Fruit fly (Drosophila melanogaster): ENCODE results near the gene Shaw.

Shaw gene

DNA sequence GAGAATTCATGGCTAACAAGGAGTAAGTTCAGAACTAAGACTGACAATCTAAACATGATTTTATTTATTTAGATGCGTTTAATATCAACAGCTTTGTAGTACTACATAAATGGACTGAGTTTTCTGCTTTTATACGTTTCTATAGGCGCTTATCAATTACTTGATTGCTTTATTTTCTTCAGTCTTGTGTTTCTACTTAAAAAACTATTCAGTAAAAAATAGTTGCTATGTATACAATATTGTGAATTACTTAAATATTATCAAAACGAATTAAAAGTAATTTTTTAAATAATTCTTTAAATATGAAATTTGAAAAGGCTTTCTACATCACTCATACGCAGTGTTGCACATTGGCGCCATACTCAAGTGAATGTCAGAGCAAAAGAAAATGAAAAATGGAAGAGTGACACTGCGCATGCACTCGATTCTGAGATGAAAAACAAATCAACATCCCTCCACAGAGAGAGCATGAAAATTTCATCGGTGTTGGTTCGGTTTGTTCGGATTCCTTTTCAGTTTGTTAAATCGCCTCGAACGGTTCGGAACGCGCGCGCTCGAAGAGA lies at the start of gene Shaw, which contains the start of gene lectin-24A:
Gene Shaw (plus strand): TSS at position 513 of the 563 bp plus-strand sequence.
Gene lectin-24A (minus strand): TSS at position 101 of the 563 bp plus-strand sequence.
- TF ChIP-seq CG14711 (tag; optimal IDR thresholded peaks at IDR 0.05) (no peak), CG5204 (GFP tag; optimal IDR thresholded peaks at IDR 0.05) (no peak), Clk (GFP tag; optimal IDR thresholded peaks at IDR 0.05) (no peak), ovo (GFP tag; optimal IDR thresholded peaks at IDR 0.05) (no peak), tj (GFP tag; optimal IDR thresholded peaks at IDR 0.05) (no peak), CG33017 (tag; optimal IDR thresholded peaks at IDR 0.05) (no peak), CG12768 (GFP tag; optimal IDR thresholded peaks at IDR 0.05) (no peak), CG7101 (tag; optimal IDR thresholded peaks at IDR 0.05) (no peak), bab1 (GFP tag; optimal IDR thresholded peaks at IDR 0.05) (no peak), kay (GFP tag; ENCODE audit: borderline replicate concordance) (no peak), toe (GFP tag; optimal IDR thresholded peaks at IDR 0.05) (no peak)

DNA sequence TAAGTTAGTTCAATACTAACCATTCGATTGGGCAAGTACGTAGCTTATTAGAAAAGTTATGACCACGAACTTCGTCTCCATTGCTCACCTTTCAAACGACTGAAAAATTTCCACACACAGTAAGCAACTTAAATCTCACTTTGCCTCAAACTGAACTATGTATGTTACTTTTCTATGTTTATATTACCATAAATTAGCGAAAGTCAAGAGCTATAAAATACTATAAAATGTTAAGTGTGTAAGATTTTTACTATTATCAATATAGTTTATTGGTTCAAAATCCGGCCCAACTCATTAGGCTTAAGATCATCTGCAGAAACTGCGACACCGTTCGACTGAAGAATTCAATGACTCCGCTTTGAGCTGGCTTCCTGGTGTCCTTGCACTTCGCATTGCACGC lies 49.5 kb upstream of the Shaw start, which contains the start of gene Sfp24Ba:
Gene Sfp24Ba (minus strand): TSS at position 101 of the 400 bp plus-strand sequence.
- TF ChIP-seq cnc (optimal IDR thresholded peaks at IDR 0.05) (no peak), CG7101 (tag; optimal IDR thresholded peaks at IDR 0.05) (no peak), bab1 (GFP tag; optimal IDR thresholded peaks at IDR 0.05) (no peak), CG12768 (GFP tag; optimal IDR thresholded peaks at IDR 0.05) (no peak), tj (GFP tag; optimal IDR thresholded peaks at IDR 0.05) (no peak), pad (GFP tag; optimal IDR thresholded peaks at IDR 0.05) (no peak), Clk (GFP tag; optimal IDR thresholded peaks at IDR 0.05) (no peak), CG11617 (GFP tag; optimal IDR thresholded peaks at IDR 0.05) (no peak), Mnt (GFP tag; optimal IDR thresholded peaks at IDR 0.05) (no peak), CG7045 (GFP tag; optimal IDR thresholded peaks at IDR 0.05) (no peak), CG5204 (GFP tag; optimal IDR thresholded peaks at IDR 0.05) (no peak), CG1620 (GFP tag; optimal IDR thresholded peaks at IDR 0.05) (no peak), Crg-1 (GFP tag; optimal IDR thresholded peaks at IDR 0.05) (no peak), CG33017 (tag; optimal IDR thresholded peaks at IDR 0.05) (no peak), ovo (GFP tag; optimal IDR thresholded peaks at IDR 0.05) (no peak), Hr96 (GFP tag; optimal IDR thresholded peaks at IDR 0.05) (no peak), CG14711 (tag; optimal IDR thresholded peaks at IDR 0.05) (no peak), cic (GFP tag; optimal IDR thresholded peaks at IDR 0.05) (no peak), toe (GFP tag; optimal IDR thresholded peaks at IDR 0.05) (no peak)

- TF ChIP-seq bab1 (GFP tag; optimal IDR thresholded peaks at IDR 0.05) = no peak
- TF ChIP-seq toe (GFP tag; optimal IDR thresholded peaks at IDR 0.05) = no peak
- TF ChIP-seq pad (GFP tag; optimal IDR thresholded peaks at IDR 0.05) = no peak
- no peak for TF ChIP-seq cnc (optimal IDR thresholded peaks at IDR 0.05)
- no peak for TF ChIP-seq Mnt (GFP tag; optimal IDR thresholded peaks at IDR 0.05)
- no peak for TF ChIP-seq CG5204 (GFP tag; optimal IDR thresholded peaks at IDR 0.05)
- no peak for TF ChIP-seq CG14711 (tag; optimal IDR thresholded peaks at IDR 0.05)
- TF ChIP-seq CG11617 (GFP tag; optimal IDR thresholded peaks at IDR 0.05) = no peak
Measured at dm6 chr2L:3669034-3669433, 49.0 kb upstream of the Shaw start, which contains the start of gene Sfp24Bd. TSS of gene Sfp24Bd (minus strand) at chr2L:3669134.

- TF ChIP-seq CG5204 (GFP tag; optimal IDR thresholded peaks at IDR 0.05) = no peak
Measured at dm6 chr2L:3669675-3670074, 48.3 kb upstream of the Shaw start, which contains the start of gene Sfp24Bb. TSS of gene Sfp24Bb (minus strand) at chr2L:3669775.

DNA sequence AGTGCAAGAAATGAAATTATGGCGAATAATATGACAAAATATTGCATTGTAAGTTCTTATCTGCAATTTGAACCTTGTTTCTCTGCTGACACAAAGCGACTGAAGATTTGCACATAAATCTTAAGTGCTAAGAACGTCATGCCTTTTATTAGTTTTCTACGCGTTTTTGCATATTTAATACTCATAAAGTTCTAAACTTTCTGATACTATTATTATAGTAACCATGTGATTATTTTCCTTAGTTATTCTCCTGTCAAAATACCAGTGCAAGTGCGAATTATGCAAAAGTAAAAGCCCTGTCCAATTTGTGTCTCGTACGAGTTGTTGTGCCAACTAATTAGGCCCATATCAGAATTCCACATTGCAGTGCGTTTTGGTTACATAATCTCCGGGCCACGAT lies 47.5 kb upstream of the Shaw start, which contains the start of gene Sfp24Bc:
Gene Sfp24Bc (minus strand): TSS at position 101 of the 400 bp plus-strand sequence.
- TF ChIP-seq cnc (optimal IDR thresholded peaks at IDR 0.05) (no peak), Hr96 (GFP tag; optimal IDR thresholded peaks at IDR 0.05) (no peak), CG1620 (GFP tag; optimal IDR thresholded peaks at IDR 0.05) (no peak), kay (GFP tag; ENCODE audit: borderline replicate concordance) (no peak)

- TF ChIP-seq CG11617 (GFP tag; optimal IDR thresholded peaks at IDR 0.05) (no peak), tj (GFP tag; optimal IDR thresholded peaks at IDR 0.05) (no peak), CG7101 (tag; optimal IDR thresholded peaks at IDR 0.05) (no peak), CG12768 (GFP tag; optimal IDR thresholded peaks at IDR 0.05) (no peak)
Measured at dm6 chr2L:3675770-3676169, 42.2 kb upstream of the Shaw start.

dm6 chr2L:3681338-3681737 lies 36.6 kb upstream of the Shaw start:
- TF ChIP-seq CG1620 (GFP tag; optimal IDR thresholded peaks at IDR 0.05) = no peak
- TF ChIP-seq Hr96 (GFP tag; optimal IDR thresholded peaks at IDR 0.05) = no peak
- TF ChIP-seq cnc (optimal IDR thresholded peaks at IDR 0.05) = no peak
- TF ChIP-seq Crg-1 (GFP tag; optimal IDR thresholded peaks at IDR 0.05) = no peak
- TF ChIP-seq CG12768 (GFP tag; optimal IDR thresholded peaks at IDR 0.05) = no peak
- TF ChIP-seq toe (GFP tag; optimal IDR thresholded peaks at IDR 0.05) = no peak
- TF ChIP-seq CG5204 (GFP tag; optimal IDR thresholded peaks at IDR 0.05) = no peak
- no peak for TF ChIP-seq kay (GFP tag; ENCODE audit: borderline replicate concordance)
- no peak for TF ChIP-seq CG11617 (GFP tag; optimal IDR thresholded peaks at IDR 0.05)
- no peak for TF ChIP-seq tj (GFP tag; optimal IDR thresholded peaks at IDR 0.05)
- no peak for TF ChIP-seq CG7045 (GFP tag; optimal IDR thresholded peaks at IDR 0.05)
